Worm (Caenorhabditis elegans) whole organism, early embryonic: ENCODE data around the gene lron-3.

ENCODE experiments used
- B0310.2 ChIP-seq: sonication (generic microtip); optimal IDR thresholded peaks from 2 replicates; lab custom pipeline; 2016; ENCODE audit warnings: mild to moderate bottlenecking, missing genetic modification characterization, missing compliant biosample characterization
- F13C5.2 ChIP-seq: sonication (generic microtip); optimal IDR thresholded peaks from 2 replicates; lab custom pipeline; 2017; ENCODE audit warnings: mild to moderate bottlenecking, missing genetic modification characterization, inconsistent platforms, missing compliant biosample characterization
- aly-1 ChIP-seq: sonication (generic microtip); optimal IDR thresholded peaks from 2 replicates; lab custom pipeline; 2016; ENCODE audit warnings: missing genetic modification characterization, missing compliant biosample characterization
- ama-1 ChIP-seq: fragments of 150-350 bp; optimal IDR thresholded peaks from 2 replicates; lab custom pipeline; 2014
- ceh-13 ChIP-seq: fragments of 200-800 bp; sonication (Bioruptor generic); optimal IDR thresholded peaks from 2 replicates; lab custom pipeline; 2018; ENCODE audit warnings: mild to moderate bottlenecking, missing genetic modification characterization, missing compliant biosample characterization
- ceh-36 ChIP-seq: sonication (generic microtip); optimal IDR thresholded peaks from 2 replicates; lab custom pipeline; 2016; ENCODE audit warnings: missing genetic modification characterization, inconsistent platforms, missing compliant biosample characterization
- ets-7 ChIP-seq: sonication (generic microtip); optimal IDR thresholded peaks from 2 replicates; lab custom pipeline; 2016; ENCODE audit warnings: missing genotype, missing genetic modification characterization, missing compliant biosample characterization
- flt-1 ChIP-seq: fragments of 200-800 bp; sonication (Bioruptor generic); IDR thresholded peaks from 2 replicates; pipeline ENCODE4 v1.3.6; 2022; ENCODE audit warnings: missing genetic modification characterization, missing compliant biosample characterization
- hmbx-1 ChIP-seq: sonication (generic microtip); optimal IDR thresholded peaks from 2 replicates; lab custom pipeline; 2016; ENCODE audit warnings: mild to moderate bottlenecking, missing genetic modification characterization, missing compliant biosample characterization
- hmg-4 ChIP-seq: fragments of 200-800 bp; sonication (Bioruptor generic); optimal IDR thresholded peaks from 2 replicates; lab custom pipeline; 2018; ENCODE audit warnings: mild to moderate bottlenecking, missing genetic modification characterization, missing compliant biosample characterization
- hnd-1 ChIP-seq: sonication (generic microtip); optimal IDR thresholded peaks from 2 replicates; lab custom pipeline; 2016; ENCODE audit warnings: missing genetic modification characterization, missing compliant biosample characterization
- pes-1 ChIP-seq: fragments of 200-800 bp; sonication (Bioruptor generic); IDR thresholded peaks from 2 replicates; pipeline ENCODE4 v1.3.6; 2022; ENCODE audit warnings: missing genetic modification reagents, missing genetic modification characterization, missing compliant biosample characterization
- scrt-1 ChIP-seq: fragments of 200-800 bp; sonication (Bioruptor generic); IDR thresholded peaks from 2 replicates; pipeline ENCODE4 v1.3.6; 2022; ENCODE audit warnings: missing genetic modification characterization, missing compliant biosample characterization
- sea-1 ChIP-seq: fragments of 200-800 bp; sonication (Bioruptor generic); conservative IDR thresholded peaks from 2 replicates; pipeline ENCODE4 v1.3.6; 2022; ENCODE audit warnings: missing genetic modification characterization, missing compliant biosample characterization
- tbx-11 ChIP-seq: fragments of 200-800 bp; sonication (Bioruptor generic); IDR thresholded peaks from 2 replicates; pipeline ENCODE4 v1.3.6; 2022; ENCODE audit warnings: missing genetic modification characterization, missing compliant biosample characterization
- tbx-37 ChIP-seq: fragments of 200-800 bp; sonication (Bioruptor generic); conservative IDR thresholded peaks from 2 replicates; pipeline ENCODE4 v1.3.6; 2022; ENCODE audit warnings: missing genetic modification reagents, missing genetic modification characterization, missing compliant biosample characterization
- tra-4 ChIP-seq: sonication (generic microtip); optimal IDR thresholded peaks from 2 replicates; lab custom pipeline; 2017; ENCODE audit warnings: missing genetic modification characterization, missing compliant biosample characterization

The lron-3 gene

ce11 chrX:15575460-15575859 lies 17.7 kb upstream of the lron-3 start:
- no peak for TF ChIP-seq ets-7
- TF ChIP-seq hmbx-1 (tag; lab: Kevin White, UChicago), result no peak
- TF ChIP-seq ceh-13 (GFP tag; lab: Kevin White, UChicago), result no peak
- no peak for TF ChIP-seq B0310.2 (tag; lab: Kevin White, UChicago)
- no peak for TF ChIP-seq ama-1 (lab: Kevin White, UChicago)
- no peak for TF ChIP-seq F13C5.2
- TF ChIP-seq flt-1, result no peak
- no peak for TF ChIP-seq tbx-11 (GFP tag; lab: Robert Waterston, UW)
- TF ChIP-seq aly-1 (tag; lab: Kevin White, UChicago), result no peak
- no peak for TF ChIP-seq hnd-1 (tag; lab: Kevin White, UChicago)
- TF ChIP-seq hmg-4, result no peak
- TF ChIP-seq scrt-1 (GFP tag; lab: Robert Waterston, UW), result no peak
- no peak for TF ChIP-seq tra-4
- no peak for TF ChIP-seq pes-1
- no peak for TF ChIP-seq sea-1 (GFP tag; lab: Robert Waterston, UW)
- no peak for TF ChIP-seq ceh-36
- no peak for TF ChIP-seq tbx-37

ce11 chrX:15572021-15572420 lies 14.3 kb upstream of the lron-3 start:
- TF ChIP-seq aly-1 (tag; lab: Kevin White, UChicago) (peak; percentile 5), tbx-11 (GFP tag; lab: Robert Waterston, UW) (no peak), sea-1 (GFP tag; lab: Robert Waterston, UW) (no peak), tra-4 (no peak)

- no peak for TF ChIP-seq tbx-11 (GFP tag; lab: Robert Waterston, UW)
- no peak for TF ChIP-seq ceh-36
- TF ChIP-seq tra-4, result no peak
- no peak for TF ChIP-seq ceh-13 (GFP tag; lab: Kevin White, UChicago)
- no peak for TF ChIP-seq ets-7
- TF ChIP-seq sea-1 (GFP tag; lab: Robert Waterston, UW), result no peak
- TF ChIP-seq hnd-1 (tag; lab: Kevin White, UChicago), result no peak
- TF ChIP-seq flt-1, result no peak
- no peak for TF ChIP-seq hmg-4
- no peak for TF ChIP-seq hmbx-1 (tag; lab: Kevin White, UChicago)
- no peak for TF ChIP-seq F13C5.2
These were observed 11.9 kb upstream of the lron-3 start for ce11 chrX:15569633-15570032.

- TF ChIP-seq aly-1 (tag; lab: Kevin White, UChicago) (peak; percentile 3), ceh-13 (GFP tag; lab: Kevin White, UChicago) (no peak), F13C5.2 (no peak), hmg-4 (peak; percentile 50), B0310.2 (tag; lab: Kevin White, UChicago) (peak; percentile 8)
These were observed 10.5 kb upstream of the lron-3 start, which contains the start of gene dyn-1 for ce11 chrX:15567986-15568940. dyn-1 (plus strand) TSS chrX:15568890.

ce11 chrX:15566640-15567039 lies 8.9 kb upstream of the lron-3 start:
- TF ChIP-seq tbx-11 (GFP tag; lab: Robert Waterston, UW) (no peak), ets-7 (no peak), sea-1 (GFP tag; lab: Robert Waterston, UW) (no peak), hmg-4 (peak; percentile 50), ama-1 (lab: Kevin White, UChicago) (no peak), pes-1 (0 out of 2 replicates have a peak, but pooled peaks have one; percentile 49), scrt-1 (GFP tag; lab: Robert Waterston, UW) (no peak), hmbx-1 (tag; lab: Kevin White, UChicago) (no peak), tbx-37 (no peak), ceh-36 (no peak), B0310.2 (tag; lab: Kevin White, UChicago) (no peak), aly-1 (tag; lab: Kevin White, UChicago) (no peak), F13C5.2 (peak; percentile 22), tra-4 (no peak), flt-1 (no peak), ceh-13 (GFP tag; lab: Kevin White, UChicago) (no peak), hnd-1 (tag; lab: Kevin White, UChicago) (no peak)

ce11 chrX:15564338-15564737 lies 6.6 kb upstream of the lron-3 start:
- TF ChIP-seq scrt-1 (GFP tag; lab: Robert Waterston, UW) (no peak), tra-4 (no peak), hmbx-1 (tag; lab: Kevin White, UChicago) (no peak), tbx-37 (no peak), B0310.2 (tag; lab: Kevin White, UChicago) (no peak), hnd-1 (tag; lab: Kevin White, UChicago) (no peak), aly-1 (tag; lab: Kevin White, UChicago) (no peak), ets-7 (no peak), pes-1 (no peak), ama-1 (lab: Kevin White, UChicago) (no peak), hmg-4 (no peak), ceh-13 (GFP tag; lab: Kevin White, UChicago) (no peak), flt-1 (no peak), tbx-11 (GFP tag; lab: Robert Waterston, UW) (no peak), ceh-36 (no peak), F13C5.2 (no peak)

- TF ChIP-seq hnd-1 (tag; lab: Kevin White, UChicago), result no peak
- TF ChIP-seq ets-7, result no peak
- TF ChIP-seq tbx-37, result no peak
- no peak for TF ChIP-seq B0310.2 (tag; lab: Kevin White, UChicago)
- TF ChIP-seq ceh-13 (GFP tag; lab: Kevin White, UChicago), result no peak
- TF ChIP-seq scrt-1 (GFP tag; lab: Robert Waterston, UW), result no peak
- TF ChIP-seq sea-1 (GFP tag; lab: Robert Waterston, UW), result no peak
- TF ChIP-seq tbx-11 (GFP tag; lab: Robert Waterston, UW), result no peak
- TF ChIP-seq aly-1 (tag; lab: Kevin White, UChicago), result no peak
- TF ChIP-seq tra-4, result no peak
- no peak for TF ChIP-seq ceh-36
- TF ChIP-seq F13C5.2, result no peak
- TF ChIP-seq ama-1 (lab: Kevin White, UChicago), result no peak
These were observed 1.7 kb upstream of the lron-3 start for ce11 chrX:15559473-15559872.
